Worm (Caenorhabditis elegans): ENCODE measurements around the gene abhd-3.2.

abhd-3.2 gene

DNA sequence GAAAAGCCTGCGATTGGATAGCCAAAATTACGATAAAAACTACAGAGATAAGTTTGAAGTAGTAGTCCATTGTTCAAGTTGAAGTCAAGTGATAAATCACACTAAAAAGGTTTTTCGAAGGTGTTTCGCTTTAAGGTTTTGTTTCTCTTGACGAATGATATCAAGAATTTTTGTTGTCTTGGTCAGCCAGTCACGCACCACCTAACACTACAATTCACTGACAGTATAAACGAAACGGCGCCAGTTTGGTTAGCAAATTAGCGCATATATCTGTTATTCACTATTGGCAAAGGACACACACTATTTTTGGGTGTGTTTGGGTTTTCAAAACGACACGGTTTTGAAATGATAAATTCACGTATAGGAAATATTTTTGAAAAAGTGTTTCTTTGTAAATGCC is 7.7 kb downstream of the abhd-3.2 start, which contains the start of gene C44C1.6:
TSS of gene C44C1.6 (minus strand) at position 199 of the 400 bp plus-strand sequence.
- no peak for TF ChIP-seq somi-1 (GFP tag; optimal IDR thresholded peaks at IDR 0.05)
- TF ChIP-seq gei-17 (GFP tag; optimal IDR thresholded peaks at IDR 0.05), result no peak
- no peak for TF ChIP-seq unc-62 (GFP tag; optimal IDR thresholded peaks at IDR 0.05)
- TF ChIP-seq aptf-2 (GFP tag; conservative IDR thresholded peaks at IDR 0.05), result no peak
- TF ChIP-seq snpc-4 (GFP tag; optimal IDR thresholded peaks at IDR 0.05), result no peak
- TF ChIP-seq snpc-4 (tag; optimal IDR thresholded peaks at IDR 0.05), result no peak
- no peak for TF ChIP-seq C06A6.2 (GFP tag; conservative IDR thresholded peaks at IDR 0.05)
- TF ChIP-seq ceh-40 (GFP tag; IDR thresholded peaks at IDR 0.05), result no peak
- TF ChIP-seq F37B4.10 (GFP tag; IDR thresholded peaks at IDR 0.05), result no peak
- no peak for TF ChIP-seq ceh-100 (GFP tag; IDR thresholded peaks at IDR 0.05)

DNA sequence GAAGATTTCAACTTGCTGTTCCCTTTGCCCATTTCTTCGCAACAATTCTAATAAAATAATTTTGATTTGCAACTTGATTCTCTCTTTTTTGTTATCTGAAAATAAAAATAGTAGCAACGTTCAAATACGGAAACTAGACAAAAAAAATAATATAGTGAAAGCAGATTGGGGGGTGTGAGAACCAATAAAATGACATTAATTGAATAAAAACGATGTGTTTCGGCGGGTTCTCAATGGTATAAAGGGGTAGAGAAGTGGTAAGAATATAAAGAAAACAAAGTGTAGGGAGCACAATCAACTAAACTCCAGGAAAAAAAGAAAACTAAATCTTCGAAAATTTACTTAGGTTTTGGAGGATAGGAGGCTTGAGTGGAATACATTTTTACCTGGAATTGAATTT is 14.6 kb downstream of the abhd-3.2 start, which contains the start of gene ncs-1:
TSS of gene ncs-1 (minus strand) at position 101 of the 400 bp plus-strand sequence.
- no peak for TF ChIP-seq Y53F4B.3 (GFP tag; IDR thresholded peaks at IDR 0.05)
- TF ChIP-seq egrh-3 (GFP tag; IDR thresholded peaks at IDR 0.05), result no peak

DNA sequence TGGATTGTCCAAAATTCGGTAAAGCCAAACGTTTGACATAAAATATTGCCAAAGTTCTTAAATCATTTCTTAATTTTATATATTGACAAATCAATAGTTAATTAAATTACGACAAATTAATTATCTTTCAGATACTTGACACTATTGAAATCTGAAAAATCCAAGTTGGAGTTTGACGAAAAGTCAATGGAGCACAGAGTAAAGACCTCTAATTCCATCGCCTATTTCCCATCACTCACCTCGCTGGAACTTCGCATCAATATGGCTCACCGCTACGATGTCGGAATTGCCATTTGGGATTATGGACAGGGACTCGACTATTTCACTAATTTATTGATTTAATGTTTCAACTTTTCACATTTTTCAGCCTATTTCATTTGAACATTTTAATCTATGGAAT is 17.7 kb downstream of the abhd-3.2 start:
- TF ChIP-seq ceh-91 (GFP tag; IDR thresholded peaks at IDR 0.05) (no peak), F52B5.7 (tag; optimal IDR thresholded peaks at IDR 0.05) (no peak), ceh-100 (GFP tag; IDR thresholded peaks at IDR 0.05) (no peak), Y56A3A.18 (GFP tag; IDR thresholded peaks at IDR 0.05) (no peak)

DNA sequence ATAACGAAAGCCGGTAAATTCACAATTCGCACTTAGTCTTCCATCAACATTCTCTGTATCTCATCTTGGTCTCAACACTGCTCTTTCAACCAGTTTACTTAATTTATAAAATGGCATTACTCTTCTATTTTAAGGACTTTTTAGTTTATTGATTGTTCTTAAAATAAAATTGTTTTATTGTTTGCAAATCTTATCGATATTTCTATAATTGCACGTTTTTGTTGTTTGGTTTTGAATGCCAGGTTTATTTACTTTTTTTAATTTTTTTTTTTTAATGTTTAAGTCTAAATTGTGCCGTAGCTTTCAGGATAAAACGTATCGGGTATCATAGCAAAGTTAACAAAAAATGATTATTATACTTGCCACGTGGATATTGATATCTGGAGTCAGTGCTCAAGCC is 20.2 kb downstream of the abhd-3.2 start, which contains the start of gene chil-10:
TSS of gene chil-10 (plus strand) at position 301 of the 400 bp plus-strand sequence.
- TF ChIP-seq madf-6 (GFP tag; IDR thresholded peaks at IDR 0.05) (no peak), lsl-1 (GFP tag; optimal IDR thresholded peaks at IDR 0.05) (no peak), C06A6.2 (GFP tag; conservative IDR thresholded peaks at IDR 0.05) (no peak), F57C9.4 (tag; optimal IDR thresholded peaks at IDR 0.05) (no peak), nfyb-1 (GFP tag; IDR thresholded peaks at IDR 0.05) (no peak), K12H6.12 (tag; optimal IDR thresholded peaks at IDR 0.05) (no peak), F33H1.4 (GFP tag; IDR thresholded peaks at IDR 0.05) (no peak)

DNA sequence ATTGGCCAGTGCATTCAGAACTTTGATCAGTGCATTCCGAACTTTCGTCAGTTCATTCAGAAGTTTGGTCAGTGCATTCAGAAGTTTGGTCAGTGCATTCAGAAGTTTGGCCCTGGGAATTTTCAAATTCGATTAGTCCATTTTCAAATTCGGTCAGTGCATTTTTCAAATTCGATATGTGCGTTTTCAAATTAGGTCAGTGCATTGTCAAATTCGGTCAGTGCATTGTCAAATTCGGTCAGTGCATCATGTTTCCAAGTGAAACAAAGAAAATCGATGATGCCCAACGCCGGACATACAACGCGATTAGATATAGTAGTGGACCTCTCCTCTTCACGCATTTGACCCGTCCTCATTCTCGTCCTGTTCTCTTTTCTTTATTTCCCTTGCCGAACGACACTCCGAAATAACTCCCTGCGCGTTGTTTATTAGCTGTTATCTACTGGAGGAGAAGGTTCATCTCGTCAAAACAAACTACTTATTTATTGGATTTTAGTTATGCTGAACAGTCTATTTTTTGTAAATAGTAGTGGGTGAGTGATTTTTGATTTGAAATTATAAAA is 23.2 kb downstream of the abhd-3.2 start, which contains the start of gene apm-3:
TSS of gene apm-3 (plus strand) at position 477 of the 563 bp plus-strand sequence.
- TF ChIP-seq athp-1 (tag; optimal IDR thresholded peaks at IDR 0.05) (no peak), nfyb-1 (GFP tag; IDR thresholded peaks at IDR 0.05) (0 out of 2 replicates have a peak, but pooled peaks have one; percentile 13), madf-8 (GFP tag; conservative IDR thresholded peaks at IDR 0.05) (no peak), lin-40 (tag; optimal IDR thresholded peaks at IDR 0.05) (peak; percentile 10), nhr-80 (tag; optimal IDR thresholded peaks at IDR 0.05) (peak; percentile 4), attf-3 (GFP tag; conservative IDR thresholded peaks at IDR 0.05) (peak; percentile 87)

DNA sequence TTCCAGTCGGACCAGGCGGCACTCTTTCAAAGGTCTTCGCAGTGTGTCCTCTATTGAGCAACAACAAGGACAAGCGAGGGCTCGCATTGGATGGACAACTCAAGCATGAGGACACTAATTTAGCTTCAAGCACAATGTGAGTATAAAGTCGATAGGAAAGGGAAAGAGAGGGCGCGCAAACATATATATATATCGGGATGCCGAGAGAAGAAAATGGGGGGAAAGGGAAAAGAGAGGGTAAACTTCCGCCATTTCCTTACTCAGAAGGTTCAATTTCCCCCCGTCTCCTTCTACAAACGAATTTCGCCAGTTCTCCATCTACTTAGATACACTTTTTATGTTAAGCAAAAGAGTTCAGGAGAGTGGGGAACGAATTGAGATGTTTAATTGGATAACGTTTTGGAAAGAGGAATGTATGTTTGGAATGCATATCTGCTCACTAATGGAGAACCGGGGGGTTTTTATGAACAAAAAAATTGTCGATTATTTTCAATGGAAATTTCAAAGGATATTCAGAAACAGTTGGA is 25.2 kb downstream of the abhd-3.2 start:
- no peak for TF ChIP-seq nhr-27 (tag; optimal IDR thresholded peaks at IDR 0.05)
- no peak for TF ChIP-seq atf-7 (tag; optimal IDR thresholded peaks at IDR 0.05)

DNA sequence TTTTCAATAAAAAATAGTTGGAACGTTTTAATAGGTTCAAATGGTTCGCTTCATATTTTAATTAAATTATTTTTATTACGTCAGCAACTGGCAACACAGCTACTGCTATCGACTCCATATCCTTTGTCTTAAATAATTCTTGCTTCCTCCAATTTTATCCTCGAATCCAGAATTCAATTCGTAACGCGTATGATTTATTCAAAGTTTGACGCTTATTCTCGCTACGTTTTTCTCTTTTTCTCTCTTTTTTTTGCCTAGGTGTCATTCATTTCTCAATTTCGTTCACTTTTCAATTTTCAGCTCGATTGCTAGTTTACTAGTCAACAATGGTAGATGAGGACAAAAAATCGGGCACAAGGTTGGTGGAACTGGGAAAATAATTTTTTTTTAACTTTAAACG is 27.3 kb downstream of the abhd-3.2 start, which contains the start of gene arr-1:
TSS of gene arr-1 (plus strand) at position 301 of the 400 bp plus-strand sequence.
- TF ChIP-seq ztf-6 (GFP tag; IDR thresholded peaks at IDR 0.05) (no peak), Y53F4B.3 (GFP tag; IDR thresholded peaks at IDR 0.05) (no peak), C17E4.6 (GFP tag; IDR thresholded peaks at IDR 0.05) (no peak), somi-1 (GFP tag; optimal IDR thresholded peaks at IDR 0.05) (no peak), nfya-2 (GFP tag; IDR thresholded peaks at IDR 0.05) (no peak), ZK185.1 (tag; optimal IDR thresholded peaks at IDR 0.05; ENCODE audit: poor library complexity, severe bottlenecking) (no peak), Y53G8AR.9 (GFP tag; conservative IDR thresholded peaks at IDR 0.05) (no peak), bed-2 (GFP tag; IDR thresholded peaks at IDR 0.05) (no peak), madf-3 (GFP tag; IDR thresholded peaks at IDR 0.05) (no peak), F57A8.1 (GFP tag; optimal IDR thresholded peaks at IDR 0.05) (no peak), F55B11.4 (tag; optimal IDR thresholded peaks at IDR 0.05; ENCODE audit: borderline replicate concordance, insufficient read depth) (no peak), snpc-1.3 (tag; optimal IDR thresholded peaks at IDR 0.05; ENCODE audit: insufficient read depth) (no peak), unc-62 (GFP tag; optimal IDR thresholded peaks at IDR 0.05) (no peak)

Measured in whole organism, young adult.